Worm (Caenorhabditis elegans) whole organism, L1 larva: ENCODE results near the gene T23E7.2.

ENCODE experiments used
- alr-1 ChIP-seq: fragments of 200-800 bp; sonication (Bioruptor generic); optimal IDR thresholded peaks from 2 replicates; lab custom pipeline; 2018; ENCODE audit warnings: borderline replicate concordance, mild to moderate bottlenecking, missing genetic modification characterization, missing compliant biosample characterization
- aly-2 ChIP-seq: fragments of 150-350 bp; optimal IDR thresholded peaks from 2 replicates; lab custom pipeline; 2014; ENCODE audit warnings: missing biosample characterization, missing genetic modification characterization
- jun-1 ChIP-seq: fragments of 150-350 bp; optimal IDR thresholded peaks from 2 replicates; lab custom pipeline; 2014; ENCODE audit warnings: missing biosample characterization, missing genetic modification reagents, missing genetic modification characterization
- lin-35 ChIP-seq, 2 experiments: fragments of 150-350 bp; optimal IDR thresholded peaks; 2 replicates each; lab custom pipeline; 2014; ENCODE audit warnings: missing biosample characterization in 2 of 2, missing genetic modification characterization in 2 of 2, missing genetic modification reagents in 2 of 2
- mdl-1 ChIP-seq, 2 experiments: fragments of 150-350 bp; optimal IDR thresholded peaks; 2 replicates each; lab custom pipeline; 2014 to 2017; ENCODE audit warnings: missing biosample characterization in 2 of 2, missing genetic modification characterization in 2 of 2, inconsistent platforms in 1 of 2
- mep-1 ChIP-seq: fragments of 150-350 bp; optimal IDR thresholded peaks from 2 replicates; lab custom pipeline; 2014; ENCODE audit warnings: missing biosample characterization, missing genetic modification characterization
- nhr-11 ChIP-seq: fragments of 150-350 bp; optimal IDR thresholded peaks from 2 replicates; lab custom pipeline; 2014; ENCODE audit warnings: missing biosample characterization, missing genetic modification characterization
- nhr-237 ChIP-seq: fragments of 150-350 bp; optimal IDR thresholded peaks from 2 replicates; lab custom pipeline; 2014; ENCODE audit warnings: missing biosample characterization, missing genetic modification characterization
- nhr-84 ChIP-seq: sonication (generic microtip); optimal IDR thresholded peaks from 2 replicates; lab custom pipeline; 2017; ENCODE audit warnings: missing biosample characterization, missing genetic modification characterization
- pqm-1 ChIP-seq: sonication (generic microtip); optimal IDR thresholded peaks from 3 replicates; lab custom pipeline; 2017; ENCODE audit warnings: missing biosample characterization, missing genetic modification characterization
- tbx-2 ChIP-seq: sonication (generic microtip); optimal IDR thresholded peaks from 2 replicates; lab custom pipeline; 2016; ENCODE audit warnings: missing genetic modification characterization, missing compliant biosample characterization
- unc-62 ChIP-seq: fragments of 150-350 bp; optimal IDR thresholded peaks from 2 replicates; lab custom pipeline; 2014; ENCODE audit warnings: missing biosample characterization, missing genetic modification reagents, missing genetic modification characterization
- zag-1 ChIP-seq: fragments of 150-350 bp; optimal IDR thresholded peaks from 2 replicates; lab custom pipeline; 2014; ENCODE audit warnings: missing biosample characterization, missing genetic modification characterization
- ztf-11 ChIP-seq, 2 experiments: sonication (generic microtip); optimal IDR thresholded peaks; 2 replicates each; lab custom pipeline; 2016 to 2017; ENCODE audit warnings: missing genetic modification characterization in 2 of 2, missing biosample characterization in 1 of 2, missing compliant biosample characterization in 1 of 2

- TF ChIP-seq unc-62 (GFP tag; lab: Kevin White, UChicago) (no peak), lin-35 (GFP tag; optimal IDR thresholded peaks at IDR 0.05; lab: Kevin White, UChicago) (no peak), nhr-84 (no peak), pqm-1 (no peak), tbx-2 (tag; lab: Kevin White, UChicago) (no peak), nhr-11 (no peak), jun-1 (no peak), alr-1 (tag; lab: Kevin White, UChicago) (no peak), aly-2 (tag; lab: Kevin White, UChicago) (no peak), mep-1 (tag; lab: Kevin White, UChicago) (no peak), zag-1 (tag; lab: Kevin White, UChicago) (no peak), nhr-237 (tag; lab: Kevin White, UChicago) (no peak), mdl-1 (tag; optimal IDR thresholded peaks at IDR 0.05; lab: Kevin White, UChicago) (no peak), ztf-11 (tag; optimal IDR thresholded peaks at IDR 0.05; lab: Kevin White, UChicago) (no peak)
Measured at ce11 chrX:17643812-17644211, 27.0 kb upstream of the T23E7.2 start.
